Fruit fly (Drosophila melanogaster) whole organism, embryonic: ENCODE data around the gene CG13026.

Experiments used
- Bteb2 ChIP-seq: fragments of 200-800 bp; sonication (Bioruptor generic); optimal IDR thresholded peaks from 2 replicates; lab custom pipeline; 2016; ENCODE audit warnings: missing biosample characterization, missing genetic modification characterization
- CG34376 ChIP-seq: fragments of 200-800 bp; sonication (Bioruptor generic); optimal IDR thresholded peaks from 2 replicates; lab custom pipeline; 2018; ENCODE audit warnings: missing biosample characterization, mild to moderate bottlenecking, missing genetic modification characterization
- Dref ChIP-seq: fragments of 200-800 bp; sonication (Bioruptor generic); IDR thresholded peaks from 2 replicates; pipeline ENCODE4 v1.3.6; 2022; ENCODE audit warnings: missing biosample characterization, missing genetic modification characterization
- Hr78 ChIP-seq, 2 experiments: fragments of 200-800 bp in 1 of 2; fragments of >200 bp in 1 of 2; sonication (Bioruptor generic) in 1 of 2; optimal IDR thresholded peaks; 2 replicates each; lab custom pipeline; 2017 to 2019; ENCODE audit warnings: missing biosample characterization in 2 of 2, missing genetic modification characterization in 2 of 2, mild to moderate bottlenecking in 1 of 2, moderate library complexity in 1 of 2
- lab ChIP-seq: fragments of 200-800 bp; sonication (Bioruptor generic); optimal IDR thresholded peaks from 3 replicates; lab custom pipeline; 2017; ENCODE audit warnings: missing biosample characterization, missing genetic modification characterization, mild to moderate bottlenecking, moderate library complexity, missing genetic modification reagents
- oc ChIP-seq: fragments of 200-800 bp; sonication (Bioruptor generic); optimal IDR thresholded peaks from 2 replicates; lab custom pipeline; 2018; ENCODE audit warnings: missing biosample characterization, mild to moderate bottlenecking, missing genetic modification characterization, moderate library complexity
- usp ChIP-seq: fragments of >200 bp; optimal IDR thresholded peaks from 2 replicates; lab custom pipeline; 2017; ENCODE audit warnings: missing biosample characterization, missing genetic modification characterization

dm6 chr3L:16689491-16689890, 36.5 kb downstream of the CG13026 start:
- TF ChIP-seq usp (GFP tag; lab: Kevin White, UChicago) (no peak), oc (tag; lab: Kevin White, UChicago) (no peak), Bteb2 (GFP tag; lab: Kevin White, UChicago) (no peak), lab (GFP tag; lab: Kevin White, UChicago) (no peak), Dref (GFP tag; lab: Robert Waterston, UW) (no peak), CG34376 (GFP tag; lab: Kevin White, UChicago) (no peak), Hr78 (GFP tag; optimal IDR thresholded peaks at IDR 0.05; lab: Kevin White, UChicago) (no peak)
